Fruit fly (Drosophila melanogaster) whole organism, embryonic: ENCODE data around the gene CG10365.

Experiments used
- CG12659 ChIP-seq: fragments of 200-800 bp; sonication (Bioruptor generic); optimal IDR thresholded peaks from 3 replicates; lab custom pipeline; 2017; ENCODE audit warnings: mild to moderate bottlenecking, missing biosample characterization, missing genetic modification reagents, missing genetic modification characterization
- dpn ChIP-seq, 2 experiments: fragments of 200-800 bp; sonication (Bioruptor generic); optimal IDR thresholded peaks; 3 replicates each; lab custom pipeline; 2016; ENCODE audit warnings: missing biosample characterization in 2 of 2, missing genetic modification characterization in 2 of 2
- mirr ChIP-seq: fragments of 200-800 bp; sonication (Bioruptor generic); optimal IDR thresholded peaks from 3 replicates; lab custom pipeline; 2018; ENCODE audit warnings: missing biosample characterization, mild to moderate bottlenecking, missing genetic modification characterization
- slbo ChIP-seq: fragments of 200-800 bp; sonication (Bioruptor generic); IDR thresholded peaks from 2 replicates; pipeline ENCODE4 v1.3.6; 2022; ENCODE audit warnings: missing biosample characterization, missing genetic modification characterization

DNA sequence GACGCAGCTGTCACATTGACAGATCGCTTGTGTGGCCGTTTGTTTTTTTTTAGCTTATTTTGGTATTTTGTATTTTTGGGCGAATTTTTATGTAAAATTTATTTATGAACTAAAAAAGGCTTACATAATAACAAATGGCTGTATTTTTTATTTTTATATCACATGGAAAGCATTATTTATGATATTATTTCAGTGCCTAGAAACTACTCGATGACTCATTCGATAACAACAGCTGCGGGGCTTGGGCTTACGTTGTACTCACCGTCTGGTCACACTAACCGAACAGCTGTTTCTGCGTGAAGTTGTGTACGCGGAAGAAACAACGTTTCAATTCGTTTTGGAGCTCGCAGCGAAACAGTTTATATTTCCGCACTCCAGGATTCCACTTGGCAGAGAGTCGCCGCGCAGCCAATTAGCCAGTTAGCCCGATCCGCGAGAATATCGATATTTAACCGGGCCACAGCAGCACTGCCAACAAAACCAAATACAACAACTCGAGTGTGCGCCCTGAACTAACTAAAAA, 9.9 kb downstream of the CG10365 start, which contains the start of the genes Hmgcr and Rpn9:
- TF ChIP-seq dpn (GFP tag; optimal IDR thresholded peaks at IDR 0.05; lab: Kevin White, UChicago) (peak; percentile 14 to 24), slbo (GFP tag; lab: Robert Waterston, UW) (no peak; the same call in 1 of the 2 replicates), CG12659 (peak; percentile 83), mirr (GFP tag; lab: Kevin White, UChicago) (no peak)
